Worm (Caenorhabditis elegans) whole organism, late embryonic: ENCODE results near the gene slc-17.9.

Experiments used
- ama-1 ChIP-seq: fragments of 150-350 bp; optimal IDR thresholded peaks from 2 replicates; lab custom pipeline; 2014
- ceh-22 ChIP-seq: sonication (generic microtip); optimal IDR thresholded peaks from 2 replicates; lab custom pipeline; 2017; ENCODE audit warnings: missing biosample characterization, missing genetic modification characterization
- ceh-34 ChIP-seq: sonication (generic microtip); optimal IDR thresholded peaks from 2 replicates; lab custom pipeline; 2016; ENCODE audit warnings: mild to moderate bottlenecking, missing genetic modification characterization, missing compliant biosample characterization
- ceh-48 ChIP-seq: sonication (generic microtip); optimal IDR thresholded peaks from 2 replicates; lab custom pipeline; 2016; ENCODE audit warnings: missing genetic modification characterization, inconsistent platforms, missing compliant biosample characterization
- eyg-1 ChIP-seq: sonication (generic microtip); optimal IDR thresholded peaks from 2 replicates; lab custom pipeline; 2016; ENCODE audit warnings: missing genotype, missing genetic modification characterization, missing compliant biosample characterization
- hlh-30 ChIP-seq: sonication (generic microtip); optimal IDR thresholded peaks from 2 replicates; lab custom pipeline; 2017; ENCODE audit warnings: antibody characterized with exemption, missing genetic modification characterization, missing compliant biosample characterization; ENCODE audit not compliant: insufficient read depth
- nhr-11 ChIP-seq: fragments of 150-350 bp; optimal IDR thresholded peaks from 2 replicates; lab custom pipeline; 2014; ENCODE audit warnings: missing biosample characterization, missing genetic modification characterization
- pha-4 ChIP-seq: fragments of 150-350 bp; optimal IDR thresholded peaks from 2 replicates; lab custom pipeline; 2018; ENCODE audit warnings: missing biosample characterization, missing genetic modification reagents, missing genetic modification characterization
- tbx-7 ChIP-seq: sonication (generic microtip); optimal IDR thresholded peaks from 2 replicates; lab custom pipeline; 2016; ENCODE audit warnings: missing genotype, missing genetic modification characterization, missing compliant biosample characterization

- no peak for TF ChIP-seq ceh-22 (tag; lab: Kevin White, UChicago)
- TF ChIP-seq ama-1: no peak
- no peak for TF ChIP-seq hlh-30 (tag; lab: Kevin White, UChicago)
- no peak for TF ChIP-seq ceh-48 (tag; lab: Kevin White, UChicago)
- no peak for TF ChIP-seq eyg-1 (tag; lab: Kevin White, UChicago)
- TF ChIP-seq tbx-7: no peak
- no peak for TF ChIP-seq ceh-34
- TF ChIP-seq nhr-11 (tag; lab: Kevin White, UChicago): no peak
- TF ChIP-seq pha-4 (tag; lab: Kevin White, UChicago): no peak
Observed at ce11 chrX:9798530-9798929, 33.8 kb upstream of the slc-17.9 start, which contains the start of gene F36G3.3.
